Fruit fly (Drosophila melanogaster) Kc167 (cell line): ENCODE measurements around the gene CG42307.

Source experiments
- Sin3A ChIP-seq: fragments of >200 bp; optimal IDR thresholded peaks from 2 replicates; lab custom pipeline; 2018; ENCODE audit warnings: missing external identifiers
- h ChIP-seq: fragments of >200 bp; optimal IDR thresholded peaks from 3 replicates; lab custom pipeline; 2018; ENCODE audit warnings: missing external identifiers

DNA sequence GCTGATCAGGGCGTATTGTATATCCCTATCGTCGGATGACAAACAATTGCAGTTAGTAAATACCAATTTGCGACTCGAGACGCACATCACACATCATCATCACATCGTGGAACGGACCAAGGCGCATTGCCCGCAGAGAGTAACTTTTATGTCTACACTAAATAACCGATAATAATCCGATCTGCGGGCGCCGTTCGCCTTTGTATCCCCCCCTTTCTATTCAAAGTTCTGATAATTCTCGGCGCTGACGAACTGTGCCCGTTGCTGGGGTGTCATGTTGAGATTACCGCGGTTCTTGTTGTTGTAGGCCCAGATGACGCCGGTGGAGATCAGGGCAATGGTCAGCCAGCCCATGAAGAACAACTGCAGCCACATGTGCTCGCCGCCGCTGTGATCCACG, 2.3 kb upstream of the CG42307 start:
- no peak for TF ChIP-seq Sin3A (lab: Kevin White, UChicago)
- no peak for TF ChIP-seq h (lab: Kevin White, UChicago)
